Worm (Caenorhabditis elegans) whole organism, mixed stage, embryonic: Measurements from ENCODE around the gene ttr-30.

Experiments
- M03D4.4 ChIP-seq: sonication (generic microtip); optimal IDR thresholded peaks from 2 replicates; lab custom pipeline; 2017; ENCODE audit warnings: mild to moderate bottlenecking, missing genetic modification characterization, missing compliant biosample characterization
- ceh-39 ChIP-seq: fragments of 150-350 bp; optimal IDR thresholded peaks from 2 replicates; lab custom pipeline; 2014; ENCODE audit warnings: missing biosample characterization, missing genetic modification characterization
- ces-1 ChIP-seq: fragments of 150-350 bp; optimal IDR thresholded peaks from 2 replicates; lab custom pipeline; 2014; ENCODE audit warnings: missing biosample characterization, missing genetic modification reagents, missing genetic modification characterization
- elt-1 ChIP-seq: sonication (generic microtip); optimal IDR thresholded peaks from 2 replicates; lab custom pipeline; 2017; ENCODE audit warnings: missing genetic modification characterization, mild to moderate bottlenecking, missing compliant biosample characterization, antibody characterized with exemption, moderate library complexity, borderline replicate concordance; ENCODE audit not compliant: insufficient read depth
- elt-3 ChIP-seq: fragments of 150-350 bp; optimal IDR thresholded peaks from 2 replicates; lab custom pipeline; 2014; ENCODE audit warnings: missing biosample characterization, missing genetic modification characterization
- lin-13 ChIP-seq: fragments of 150-350 bp; optimal IDR thresholded peaks from 2 replicates; lab custom pipeline; 2014; ENCODE audit warnings: missing biosample characterization, missing genetic modification characterization
- lsy-2 ChIP-seq: fragments of 150-350 bp; optimal IDR thresholded peaks from 2 replicates; lab custom pipeline; 2014; ENCODE audit warnings: missing biosample characterization, missing genetic modification characterization
- nhr-12 ChIP-seq: fragments of 150-350 bp; optimal IDR thresholded peaks from 2 replicates; lab custom pipeline; 2014; ENCODE audit warnings: missing biosample characterization, missing genetic modification characterization
- nhr-237 ChIP-seq: fragments of 150-350 bp; optimal IDR thresholded peaks from 2 replicates; lab custom pipeline; 2014; ENCODE audit warnings: missing biosample characterization, missing genetic modification characterization
- nhr-28 ChIP-seq: fragments of 150-350 bp; optimal IDR thresholded peaks from 2 replicates; lab custom pipeline; 2014; ENCODE audit warnings: missing biosample characterization, missing genetic modification characterization
- nhr-76 ChIP-seq: sonication (generic microtip); optimal IDR thresholded peaks from 2 replicates; lab custom pipeline; 2017; ENCODE audit warnings: missing biosample characterization, missing genetic modification characterization
- pha-4 ChIP-seq: fragments of 150-350 bp; optimal IDR thresholded peaks from 2 replicates; lab custom pipeline; 2018; ENCODE audit warnings: missing biosample characterization, missing genetic modification reagents, missing genetic modification characterization
- unc-39 ChIP-seq: fragments of 150-350 bp; optimal IDR thresholded peaks from 2 replicates; lab custom pipeline; 2014; ENCODE audit warnings: missing biosample characterization, missing genetic modification characterization
- unc-62 ChIP-seq: fragments of 150-350 bp; optimal IDR thresholded peaks from 2 replicates; lab custom pipeline; 2014; ENCODE audit warnings: missing biosample characterization, missing genetic modification reagents, missing genetic modification characterization

ce11 chrX:7311870-7312269, 18.9 kb upstream of the ttr-30 start:
- TF ChIP-seq ceh-39 (tag; lab: Kevin White, UChicago), result no peak
- no peak for TF ChIP-seq nhr-76 (tag; lab: Kevin White, UChicago)
- no peak for TF ChIP-seq lsy-2 (tag; lab: Kevin White, UChicago)
- no peak for TF ChIP-seq unc-39 (tag; lab: Kevin White, UChicago)
- TF ChIP-seq unc-62 (GFP tag; lab: Kevin White, UChicago), result no peak
- TF ChIP-seq lin-13 (tag; lab: Kevin White, UChicago), result no peak
- no peak for TF ChIP-seq nhr-237 (tag; lab: Kevin White, UChicago)
- TF ChIP-seq pha-4 (tag; lab: Kevin White, UChicago), result no peak
- no peak for TF ChIP-seq nhr-12 (tag; lab: Kevin White, UChicago)
- TF ChIP-seq M03D4.4 (tag; lab: Kevin White, UChicago), result no peak
- TF ChIP-seq nhr-28 (tag; lab: Kevin White, UChicago), result no peak
- no peak for TF ChIP-seq elt-1 (tag; lab: Kevin White, UChicago)
- no peak for TF ChIP-seq elt-3 (tag; lab: Kevin White, UChicago)
- TF ChIP-seq ces-1 (GFP tag; lab: Kevin White, UChicago), result no peak
